Worm (Caenorhabditis elegans): Measurements from ENCODE around the gene C32A9.1.

C32A9.1 gene

DNA sequence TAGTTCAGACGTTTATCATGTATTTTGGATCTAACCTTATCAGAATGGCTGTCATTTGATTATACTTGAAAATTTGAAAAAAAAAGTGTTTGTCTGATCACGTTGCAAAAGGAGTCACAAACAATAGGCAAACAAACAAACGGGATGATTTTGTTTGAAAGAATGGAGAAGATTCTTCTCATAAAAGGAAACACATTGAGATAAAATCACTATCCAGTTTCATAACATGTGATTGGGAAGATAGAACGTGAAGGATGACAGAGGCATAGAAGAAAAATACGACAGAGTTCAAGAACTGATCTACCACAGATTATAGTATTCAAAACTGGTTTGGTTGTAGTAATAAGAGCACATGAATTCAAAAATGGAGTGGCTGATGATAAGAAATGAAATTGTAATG, 41.2 kb downstream of the C32A9.1 start, which contains the start of gene F44A6.5 (continued):
- TF ChIP-seq nhr-42 (GFP tag; IDR thresholded peaks at IDR 0.05) (0 out of 2 replicates have a peak, but pooled peaks have one; percentile 1), dmd-6 (GFP tag; IDR thresholded peaks at IDR 0.05) (peak; percentile 56; the same call in 1 of the 2 replicates), ztf-11 (tag; optimal IDR thresholded peaks at IDR 0.05) (no peak), nhr-28 (tag; optimal IDR thresholded peaks at IDR 0.05) (peak; percentile 89), zip-2 (tag; optimal IDR thresholded peaks at IDR 0.05) (no peak), nhr-48 (tag; optimal IDR thresholded peaks at IDR 0.05) (peak; percentile 79), mep-1 (tag; optimal IDR thresholded peaks at IDR 0.05) (peak; percentile 70)

DNA sequence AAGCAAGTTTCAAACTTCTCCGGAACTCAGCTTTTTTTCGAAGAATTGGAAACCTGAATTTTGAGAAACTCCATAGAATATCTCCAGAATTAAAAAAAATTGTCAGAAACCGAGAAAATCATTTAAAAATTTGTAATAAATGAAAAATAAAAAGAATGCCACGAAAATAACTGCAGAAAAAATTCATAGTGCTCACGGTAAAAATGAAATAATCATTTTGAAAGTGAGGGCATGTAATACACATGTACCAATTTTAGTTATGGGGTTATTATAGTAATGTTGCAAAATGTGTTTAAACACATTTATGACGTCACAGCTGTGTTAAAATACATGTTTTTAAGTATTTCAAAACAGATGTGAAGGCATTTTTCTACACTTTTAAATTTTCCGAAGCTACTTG, 43.1 kb downstream of the C32A9.1 start:
- TF ChIP-seq zip-11 (GFP tag; IDR thresholded peaks at IDR 0.05) (no peak), ceh-44 (GFP tag; IDR thresholded peaks at IDR 0.05) (no peak), pha-4 (GFP tag; IDR thresholded peaks at IDR 0.05) (no peak), pha-4 (tag; optimal IDR thresholded peaks at IDR 0.05) (no peak), skn-1 (tag; optimal IDR thresholded peaks at IDR 0.05) (no peak), ceh-28 (tag; optimal IDR thresholded peaks at IDR 0.05) (no peak), zag-1 (tag; optimal IDR thresholded peaks at IDR 0.05) (no peak), hlh-30 (tag; optimal IDR thresholded peaks at IDR 0.05; ENCODE audit: insufficient read depth) (no peak), T26A8.4 (GFP tag; IDR thresholded peaks at IDR 0.05) (peak; percentile 54), rbr-2 (tag; optimal IDR thresholded peaks at IDR 0.05) (no peak), nhr-76 (tag; optimal IDR thresholded peaks at IDR 0.05) (no peak), lin-1 (GFP tag; IDR thresholded peaks at IDR 0.05) (no peak), lsy-2 (tag; optimal IDR thresholded peaks at IDR 0.05) (no peak), arid-1 (GFP tag; conservative IDR thresholded peaks at IDR 0.05) (0 out of 2 replicates have a peak, but pooled peaks have one; percentile 20), nhr-25 (tag; optimal IDR thresholded peaks at IDR 0.05; ENCODE audit: borderline replicate concordance, insufficient read depth) (no peak), D1046.2 (GFP tag; IDR thresholded peaks at IDR 0.05) (no peak), saeg-2 (GFP tag; IDR thresholded peaks at IDR 0.05) (0 out of 2 replicates have a peak, but pooled peaks have one; percentile 51), daf-16 (GFP tag; optimal IDR thresholded peaks at IDR 0.05) (no peak), daf-16 (tag; optimal IDR thresholded peaks at IDR 0.05) (peak; percentile 44), lin-29 (GFP tag; IDR thresholded peaks at IDR 0.05) (peak; percentile 14; the same call in 1 of the 2 replicates), ceh-20 (GFP tag; IDR thresholded peaks at IDR 0.05) (peak; percentile 16; the same call in 1 of the 2 replicates), ztf-7 (tag; optimal IDR thresholded peaks at IDR 0.05) (no peak), hif-1 (tag; optimal IDR thresholded peaks at IDR 0.05) (no peak), dmd-8 (GFP tag; IDR thresholded peaks at IDR 0.05) (no peak), gei-8 (GFP tag; optimal IDR thresholded peaks at IDR 0.05) (no peak), F26F4.8 (GFP tag; conservative IDR thresholded peaks at IDR 0.05) (no peak), nhr-6 (tag; optimal IDR thresholded peaks at IDR 0.05) (no peak), nhr-48 (tag; optimal IDR thresholded peaks at IDR 0.05) (no peak), fkh-10 (GFP tag; optimal IDR thresholded peaks at IDR 0.05) (no peak), dmd-6 (GFP tag; IDR thresholded peaks at IDR 0.05) (no peak), F10B5.3 (tag; optimal IDR thresholded peaks at IDR 0.05) (no peak), tra-1 (GFP tag; IDR thresholded peaks at IDR 0.05) (no peak), ZK546.5 (tag; optimal IDR thresholded peaks at IDR 0.05) (no peak), Y5F2A.4 (GFP tag; optimal IDR thresholded peaks at IDR 0.05) (no peak), dve-1 (tag; optimal IDR thresholded peaks at IDR 0.05; ENCODE audit: insufficient read depth) (no peak), ama-1 (optimal IDR thresholded peaks at IDR 0.05) (no peak), T20F7.1 (GFP tag; optimal IDR thresholded peaks at IDR 0.05) (no peak), daf-8 (GFP tag; IDR thresholded peaks at IDR 0.05) (no peak), fos-1 (tag; optimal IDR thresholded peaks at IDR 0.05) (no peak), lim-7 (GFP tag; IDR thresholded peaks at IDR 0.05) (no peak), tag-97 (GFP tag; IDR thresholded peaks at IDR 0.05) (0 out of 2 replicates have a peak, but pooled peaks have one; percentile 30), mes-2 (tag; optimal IDR thresholded peaks at IDR 0.05; ENCODE audit: poor library complexity, severe bottlenecking) (no peak), Y75B8A.6 (GFP tag; IDR thresholded peaks at IDR 0.05) (no peak), dpl-1 (GFP tag; optimal IDR thresholded peaks at IDR 0.05) (no peak), lin-15B (tag; optimal IDR thresholded peaks at IDR 0.05) (no peak), aly-2 (tag; optimal IDR thresholded peaks at IDR 0.05) (no peak)

Measured in whole organism, L4 larva.